Worm (Caenorhabditis elegans) whole organism, L1 larva: Measurements from ENCODE around the gene rpb-6.

Experiments used
- C04F5.9 ChIP-seq: sonication (generic microtip); optimal IDR thresholded peaks from 2 replicates; lab custom pipeline; 2016; ENCODE audit warnings: missing genetic modification characterization, missing compliant biosample characterization
- C16A3.4 ChIP-seq: fragments of 150-350 bp; optimal IDR thresholded peaks from 2 replicates; lab custom pipeline; 2014; ENCODE audit warnings: missing biosample characterization, missing genetic modification characterization
- alr-1 ChIP-seq: fragments of 200-800 bp; sonication (Bioruptor generic); optimal IDR thresholded peaks from 2 replicates; lab custom pipeline; 2018; ENCODE audit warnings: borderline replicate concordance, mild to moderate bottlenecking, missing genetic modification characterization, missing compliant biosample characterization
- aly-2 ChIP-seq: fragments of 150-350 bp; optimal IDR thresholded peaks from 2 replicates; lab custom pipeline; 2014; ENCODE audit warnings: missing biosample characterization, missing genetic modification characterization
- ama-1 ChIP-seq: fragments of 150-350 bp; optimal IDR thresholded peaks from 2 replicates; lab custom pipeline; 2014
- blmp-1 ChIP-seq: fragments of 150-350 bp; optimal IDR thresholded peaks from 2 replicates; lab custom pipeline; 2014; ENCODE audit warnings: missing biosample characterization, missing genetic modification characterization
- ceh-82 ChIP-seq, 3 experiments: fragments of 150-350 bp in 1 of 3; sonication (generic microtip) in 2 of 3; optimal IDR thresholded peaks; 2 replicates each; lab custom pipeline; 2014 to 2017; ENCODE audit warnings: missing biosample characterization in 3 of 3, missing genetic modification characterization in 3 of 3
- ceh-88 ChIP-seq: fragments of 200-800 bp; sonication (Bioruptor generic); IDR thresholded peaks from 2 replicates; pipeline ENCODE4 v1.3.6; 2022; ENCODE audit warnings: missing genetic modification characterization, missing compliant biosample characterization
- ceh-90 ChIP-seq: sonication (generic microtip); optimal IDR thresholded peaks from 2 replicates; lab custom pipeline; 2016; ENCODE audit warnings: missing genetic modification characterization, missing compliant biosample characterization
- ces-1 ChIP-seq: fragments of 150-350 bp; optimal IDR thresholded peaks from 2 replicates; lab custom pipeline; 2014; ENCODE audit warnings: missing biosample characterization, missing genetic modification reagents, missing genetic modification characterization
- dsc-1 ChIP-seq: sonication (generic microtip); optimal IDR thresholded peaks from 2 replicates; lab custom pipeline; 2016; ENCODE audit warnings: mild to moderate bottlenecking, missing genetic modification characterization, missing compliant biosample characterization
- efl-1 ChIP-seq, 4 experiments: fragments of 150-350 bp; optimal IDR thresholded peaks in 3 of 4; peaks in 1 of 4; 1 replicate in 1 of 4; 2 replicates in 3 of 4; lab custom pipeline; 2014; ENCODE audit warnings: missing biosample characterization in 2 of 4, missing genetic modification characterization in 2 of 4, missing genetic modification reagents in 2 of 4
- efl-3 ChIP-seq: fragments of 200-800 bp; sonication (Bioruptor generic); optimal IDR thresholded peaks from 2 replicates; lab custom pipeline; 2018; ENCODE audit warnings: mild to moderate bottlenecking, missing genetic modification characterization, missing compliant biosample characterization
- egl-13 ChIP-seq: sonication (generic microtip); optimal IDR thresholded peaks from 2 replicates; lab custom pipeline; 2016; ENCODE audit warnings: missing genotype, missing genetic modification reagents, missing genetic modification characterization, missing compliant biosample characterization
- egl-27 ChIP-seq, 2 experiments: fragments of 150-350 bp in 1 of 2; sonication (generic microtip); optimal IDR thresholded peaks; 3 replicates each; lab custom pipeline; 2017 to 2018; ENCODE audit warnings: missing biosample characterization in 2 of 2, missing genetic modification characterization in 2 of 2, missing genetic modification reagents in 2 of 2
- fkh-10 ChIP-seq: sonication (generic microtip); optimal IDR thresholded peaks from 2 replicates; lab custom pipeline; 2017; ENCODE audit warnings: missing biosample characterization, missing genetic modification reagents, missing genetic modification characterization
- fkh-4 ChIP-seq: sonication (generic microtip); optimal IDR thresholded peaks from 2 replicates; lab custom pipeline; 2016; ENCODE audit warnings: missing compliant biosample characterization, missing genetic modification characterization, borderline replicate concordance
- fkh-8 ChIP-seq: sonication (generic microtip); optimal IDR thresholded peaks from 2 replicates; lab custom pipeline; 2016; ENCODE audit warnings: mild to moderate bottlenecking, missing genetic modification characterization, missing compliant biosample characterization
- grh-1 ChIP-seq: fragments of 200-800 bp; sonication (Bioruptor generic); IDR thresholded peaks from 2 replicates; pipeline ENCODE4 v1.3.6; 2022; ENCODE audit warnings: missing genetic modification reagents, missing genetic modification characterization, missing compliant biosample characterization
- hlh-17 ChIP-seq: fragments of 200-800 bp; sonication (Bioruptor generic); optimal IDR thresholded peaks from 2 replicates; lab custom pipeline; 2018; ENCODE audit warnings: missing genetic modification characterization, mild to moderate bottlenecking, missing compliant biosample characterization, moderate library complexity, borderline replicate concordance
- hlh-4 ChIP-seq: sonication (generic microtip); optimal IDR thresholded peaks from 2 replicates; lab custom pipeline; 2016; ENCODE audit warnings: mild to moderate bottlenecking, missing genetic modification characterization, missing compliant biosample characterization
- hpl-2 ChIP-seq: fragments of 150-350 bp; optimal IDR thresholded peaks from 2 replicates; lab custom pipeline; 2014; ENCODE audit warnings: missing biosample characterization, missing genetic modification reagents, missing genetic modification characterization
- irx-1 ChIP-seq: sonication (generic microtip); optimal IDR thresholded peaks from 2 replicates; lab custom pipeline; 2016; ENCODE audit warnings: missing genetic modification characterization, missing compliant biosample characterization
- jun-1 ChIP-seq: fragments of 150-350 bp; optimal IDR thresholded peaks from 2 replicates; lab custom pipeline; 2014; ENCODE audit warnings: missing biosample characterization, missing genetic modification reagents, missing genetic modification characterization
- lin-13 ChIP-seq: fragments of 150-350 bp; optimal IDR thresholded peaks from 2 replicates; lab custom pipeline; 2014; ENCODE audit warnings: missing biosample characterization, missing genetic modification reagents, missing genetic modification characterization
- lin-14 ChIP-seq: fragments of 200-800 bp; sonication (Bioruptor generic); optimal IDR thresholded peaks from 2 replicates; lab custom pipeline; 2018; ENCODE audit warnings: mild to moderate bottlenecking, missing genetic modification characterization, moderate library complexity, missing compliant biosample characterization
- lin-35 ChIP-seq, 2 experiments: fragments of 150-350 bp; optimal IDR thresholded peaks; 2 replicates each; lab custom pipeline; 2014; ENCODE audit warnings: missing biosample characterization in 2 of 2, missing genetic modification characterization in 2 of 2, missing genetic modification reagents in 2 of 2
- lin-39 ChIP-seq: fragments of 150-350 bp; optimal IDR thresholded peaks from 2 replicates; lab custom pipeline; 2014; ENCODE audit warnings: missing biosample characterization, missing genetic modification reagents, missing genetic modification characterization
- lir-3 ChIP-seq: sonication (generic microtip); optimal IDR thresholded peaks from 2 replicates; lab custom pipeline; 2016; ENCODE audit warnings: mild to moderate bottlenecking, missing genetic modification characterization, moderate library complexity, missing compliant biosample characterization; ENCODE audit not compliant: poor library complexity
- lsy-2 ChIP-seq, 2 experiments: fragments of 150-350 bp; optimal IDR thresholded peaks; 2 replicates each; lab custom pipeline; 2014; ENCODE audit warnings: missing biosample characterization in 2 of 2, missing genetic modification characterization in 2 of 2
- mdl-1 ChIP-seq, 2 experiments: fragments of 150-350 bp; optimal IDR thresholded peaks; 2 replicates each; lab custom pipeline; 2014 to 2017; ENCODE audit warnings: missing biosample characterization in 2 of 2, missing genetic modification characterization in 2 of 2, inconsistent platforms in 1 of 2
- mef-2 ChIP-seq: fragments of 150-350 bp; optimal IDR thresholded peaks from 2 replicates; lab custom pipeline; 2014; ENCODE audit warnings: missing biosample characterization, missing genetic modification characterization
- mep-1 ChIP-seq: fragments of 150-350 bp; optimal IDR thresholded peaks from 2 replicates; lab custom pipeline; 2014; ENCODE audit warnings: missing biosample characterization, missing genetic modification characterization
- nhr-12 ChIP-seq: sonication (generic microtip); optimal IDR thresholded peaks from 2 replicates; lab custom pipeline; 2017; ENCODE audit warnings: missing biosample characterization, missing genetic modification characterization
- nhr-237 ChIP-seq: fragments of 150-350 bp; optimal IDR thresholded peaks from 2 replicates; lab custom pipeline; 2014; ENCODE audit warnings: missing biosample characterization, missing genetic modification characterization
- nhr-28 ChIP-seq: fragments of 150-350 bp; optimal IDR thresholded peaks from 2 replicates; lab custom pipeline; 2014; ENCODE audit warnings: missing biosample characterization, missing genetic modification characterization
- nhr-76 ChIP-seq: sonication (generic microtip); optimal IDR thresholded peaks from 2 replicates; lab custom pipeline; 2017; ENCODE audit warnings: missing biosample characterization, missing genetic modification characterization
- nhr-77 ChIP-seq: fragments of 150-350 bp; optimal IDR thresholded peaks from 2 replicates; lab custom pipeline; 2014; ENCODE audit warnings: missing biosample characterization, missing genetic modification characterization
- nhr-90 ChIP-seq: sonication (generic microtip); optimal IDR thresholded peaks from 2 replicates; lab custom pipeline; 2016; ENCODE audit warnings: mild to moderate bottlenecking, missing genetic modification characterization, missing compliant biosample characterization; ENCODE audit not compliant: poor library complexity
- pag-3 ChIP-seq: sonication (generic microtip); optimal IDR thresholded peaks from 2 replicates; lab custom pipeline; 2017; ENCODE audit warnings: missing genetic modification characterization, mild to moderate bottlenecking, missing compliant biosample characterization, antibody characterized with exemption, borderline replicate concordance; ENCODE audit not compliant: insufficient read depth
- pax-3 ChIP-seq: fragments of 200-800 bp; sonication (Bioruptor generic); optimal IDR thresholded peaks from 2 replicates; lab custom pipeline; 2018; ENCODE audit warnings: mild to moderate bottlenecking, missing genetic modification characterization, moderate library complexity, missing compliant biosample characterization
- sptf-1 ChIP-seq: fragments of 150-350 bp; optimal IDR thresholded peaks from 2 replicates; lab custom pipeline; 2014; ENCODE audit warnings: missing biosample characterization, missing genetic modification characterization
- swsn-7 ChIP-seq: sonication (generic microtip); optimal IDR thresholded peaks from 2 replicates; lab custom pipeline; 2016; ENCODE audit warnings: missing genetic modification characterization, missing compliant biosample characterization
- tbx-2 ChIP-seq: sonication (generic microtip); optimal IDR thresholded peaks from 2 replicates; lab custom pipeline; 2016; ENCODE audit warnings: missing genetic modification characterization, missing compliant biosample characterization
- tlp-1 ChIP-seq: fragments of 150-350 bp; optimal IDR thresholded peaks from 2 replicates; lab custom pipeline; 2014; ENCODE audit warnings: missing biosample characterization, missing genetic modification characterization
- unc-30 ChIP-seq: sonication (generic microtip); optimal IDR thresholded peaks from 2 replicates; lab custom pipeline; 2017; ENCODE audit warnings: missing biosample characterization, missing genetic modification characterization
- unc-62 ChIP-seq: fragments of 150-350 bp; optimal IDR thresholded peaks from 2 replicates; lab custom pipeline; 2014; ENCODE audit warnings: missing biosample characterization, missing genetic modification reagents, missing genetic modification characterization
- unc-86 ChIP-seq: sonication (generic microtip); optimal IDR thresholded peaks from 2 replicates; lab custom pipeline; 2016; ENCODE audit warnings: missing genetic modification characterization, missing compliant biosample characterization
- vab-15 ChIP-seq: sonication (generic microtip); optimal IDR thresholded peaks from 2 replicates; lab custom pipeline; 2017; ENCODE audit warnings: missing genotype, mild to moderate bottlenecking, missing genetic modification characterization, missing compliant biosample characterization
- xbp-1 ChIP-seq: sonication (generic microtip); optimal IDR thresholded peaks from 2 replicates; lab custom pipeline; 2016; ENCODE audit warnings: missing genetic modification characterization, missing compliant biosample characterization
- ztf-11 ChIP-seq, 2 experiments: sonication (generic microtip); optimal IDR thresholded peaks; 2 replicates each; lab custom pipeline; 2016 to 2017; ENCODE audit warnings: missing genetic modification characterization in 2 of 2, missing biosample characterization in 1 of 2, missing compliant biosample characterization in 1 of 2
- ztf-4 ChIP-seq: fragments of 150-350 bp; optimal IDR thresholded peaks from 2 replicates; lab custom pipeline; 2014; ENCODE audit warnings: missing biosample characterization, missing genetic modification characterization

Gene rpb-6

ce11 chrII:10563368-10563767, 15.8 kb upstream of the rpb-6 start, which contains the start of gene cdc-48.1:
Gene cdc-48.1 (minus strand): TSS chrII:10563407.
- peak; percentile 100 for TF ChIP-seq fkh-8 (tag; lab: Kevin White, UChicago)
- peak; percentile 100 for TF ChIP-seq xbp-1 (tag; lab: Kevin White, UChicago)
- peak; percentile 100 for TF ChIP-seq fkh-10 (GFP tag; lab: Kevin White, UChicago)
- peak; percentile 95 for TF ChIP-seq blmp-1
- TF ChIP-seq tbx-2: peak; percentile 100
- peak; percentile 100 for TF ChIP-seq unc-86 (tag; lab: Kevin White, UChicago)
- TF ChIP-seq fkh-4 (tag; lab: Kevin White, UChicago): peak; percentile 93
- TF ChIP-seq nhr-237 (tag; lab: Kevin White, UChicago): peak; percentile 100
- TF ChIP-seq nhr-76 (tag; lab: Kevin White, UChicago): peak; percentile 88
- peak; percentile 99 for TF ChIP-seq hpl-2 (GFP tag; lab: Kevin White, UChicago)
- peak; percentile 100 for TF ChIP-seq efl-1 (optimal IDR thresholded peaks at IDR 0.05; lab: Kevin White, UChicago)
- peak; percentile 100 for TF ChIP-seq efl-1 (GFP tag; optimal IDR thresholded peaks at IDR 0.05 in 1 of 2; lab: Kevin White, UChicago)
- peak; percentile 64 for TF ChIP-seq hlh-4 (tag; lab: Kevin White, UChicago)
- no peak for TF ChIP-seq alr-1 (tag; lab: Kevin White, UChicago)
- no peak for TF ChIP-seq tlp-1
- TF ChIP-seq lin-39: peak; percentile 100
- peak; percentile 100 for TF ChIP-seq lin-35 (GFP tag; optimal IDR thresholded peaks at IDR 0.05; lab: Kevin White, UChicago)
- peak; percentile 100 for TF ChIP-seq ztf-4 (tag; lab: Kevin White, UChicago)
- peak; percentile 100 for TF ChIP-seq nhr-90 (tag; lab: Kevin White, UChicago)
- peak; percentile 99 for TF ChIP-seq ceh-88 (GFP tag; lab: Robert Waterston, UW)
- peak; percentile 88 for TF ChIP-seq efl-3 (GFP tag; lab: Kevin White, UChicago)
- TF ChIP-seq lin-13 (GFP tag; lab: Kevin White, UChicago): peak; percentile 100
- peak; percentile 100 for TF ChIP-seq grh-1 (GFP tag; lab: Robert Waterston, UW)
- peak; percentile 99 for TF ChIP-seq unc-30 (tag; lab: Kevin White, UChicago)
- TF ChIP-seq ceh-90 (tag; lab: Kevin White, UChicago): peak; percentile 68
- TF ChIP-seq ama-1 (lab: Kevin White, UChicago): peak; percentile 98
- peak; percentile 99 for TF ChIP-seq jun-1
- TF ChIP-seq mef-2: peak; percentile 98
- TF ChIP-seq mdl-1 (tag; optimal IDR thresholded peaks at IDR 0.05; lab: Kevin White, UChicago): peak; percentile 82 to 99
- TF ChIP-seq egl-13: peak; percentile 100
- peak; percentile 100 for TF ChIP-seq dsc-1 (tag; lab: Kevin White, UChicago)
- TF ChIP-seq hlh-17 (GFP tag; lab: Kevin White, UChicago): no peak
- peak; percentile 100 for TF ChIP-seq C16A3.4 (tag; lab: Kevin White, UChicago)
- TF ChIP-seq aly-2: peak; percentile 100
- TF ChIP-seq lin-14: peak; percentile 100
- TF ChIP-seq pag-3 (tag; lab: Kevin White, UChicago): peak; percentile 91
- TF ChIP-seq egl-27 (tag; optimal IDR thresholded peaks at IDR 0.05; lab: Kevin White, UChicago): peak; percentile 90 to 100
- peak; percentile 99 for TF ChIP-seq irx-1
- TF ChIP-seq C04F5.9 (tag; lab: Kevin White, UChicago): peak; percentile 98
- peak; percentile 100 for TF ChIP-seq vab-15
- no peak for TF ChIP-seq sptf-1 (tag; lab: Kevin White, UChicago)
- peak; percentile 100 for TF ChIP-seq nhr-77 (tag; lab: Kevin White, UChicago)
- TF ChIP-seq ztf-11 (tag; optimal IDR thresholded peaks at IDR 0.05; lab: Kevin White, UChicago): peak in 1 of 2 experiments; percentile 98
- peak; percentile 99 for TF ChIP-seq pax-3 (tag; lab: Kevin White, UChicago)
- peak; percentile 98 for TF ChIP-seq lir-3 (tag; lab: Kevin White, UChicago)
- TF ChIP-seq mep-1 (tag; lab: Kevin White, UChicago): peak; percentile 100
- peak; percentile 100 for TF ChIP-seq unc-62 (GFP tag; lab: Kevin White, UChicago)
- TF ChIP-seq ceh-82 (tag; optimal IDR thresholded peaks at IDR 0.05; lab: Kevin White, UChicago): peak; percentile 100
- peak; percentile 97 for TF ChIP-seq ces-1
- TF ChIP-seq nhr-28 (tag; lab: Kevin White, UChicago): peak; percentile 77
- TF ChIP-seq lsy-2 (tag; optimal IDR thresholded peaks at IDR 0.05; lab: Kevin White, UChicago): peak; percentile 98 to 99
- peak; percentile 100 for TF ChIP-seq swsn-7
- TF ChIP-seq nhr-12 (tag; lab: Kevin White, UChicago): peak; percentile 72
